Fruit fly (Drosophila melanogaster) whole organism, embryonic: Measurements from ENCODE around the gene Or88a.

Source experiments
- Abd-B ChIP-seq: fragments of 200-800 bp; sonication (Bioruptor generic); optimal IDR thresholded peaks from 2 replicates; lab custom pipeline; 2018; ENCODE audit warnings: missing biosample characterization, mild to moderate bottlenecking, missing genetic modification characterization, moderate library complexity
- Antp ChIP-seq: fragments of 200-800 bp; sonication (Bioruptor generic); optimal IDR thresholded peaks from 3 replicates; lab custom pipeline; 2016; ENCODE audit warnings: missing biosample characterization, missing genetic modification characterization
- CG10979 ChIP-seq: fragments of 200-800 bp; sonication (Bioruptor generic); optimal IDR thresholded peaks from 2 replicates; lab custom pipeline; 2018; ENCODE audit warnings: missing biosample characterization, mild to moderate bottlenecking, missing genetic modification characterization, moderate library complexity
- CG12104 ChIP-seq: fragments of 200-800 bp; sonication (Bioruptor generic); optimal IDR thresholded peaks from 3 replicates; lab custom pipeline; 2016; ENCODE audit warnings: missing biosample characterization, missing genetic modification characterization
- CG12769 ChIP-seq: fragments of 200-800 bp; sonication (Bioruptor generic); optimal IDR thresholded peaks from 2 replicates; lab custom pipeline; 2019; ENCODE audit warnings: missing biosample characterization, mild to moderate bottlenecking, missing genetic modification characterization, moderate library complexity
- CG13287 ChIP-seq: fragments of 200-800 bp; sonication (Bioruptor generic); IDR thresholded peaks from 2 replicates; pipeline ENCODE4 v1.3.6; 2022; ENCODE audit warnings: missing biosample characterization, missing genetic modification characterization; ENCODE audit not compliant: partially characterized antibody
- CG13775 ChIP-seq: fragments of 200-800 bp; sonication (Bioruptor generic); optimal IDR thresholded peaks from 3 replicates; lab custom pipeline; 2017; ENCODE audit warnings: missing biosample characterization, mild to moderate bottlenecking, missing genetic modification characterization
- CG17361 ChIP-seq: fragments of 200-800 bp; sonication (Bioruptor generic); IDR thresholded peaks from 3 replicates; pipeline ENCODE4 v1.3.6; 2022; ENCODE audit warnings: missing biosample characterization, missing genetic modification characterization
- CG18476 ChIP-seq: fragments of 200-800 bp; sonication (Bioruptor generic); optimal IDR thresholded peaks from 2 replicates; lab custom pipeline; 2016; ENCODE audit warnings: missing biosample characterization, mild to moderate bottlenecking, missing genetic modification characterization
- CG33557 ChIP-seq: fragments of 200-800 bp; sonication (Bioruptor generic); optimal IDR thresholded peaks from 2 replicates; lab custom pipeline; 2019; ENCODE audit warnings: missing biosample characterization, mild to moderate bottlenecking, missing genetic modification characterization, moderate library complexity
- CG34376 ChIP-seq: fragments of 200-800 bp; sonication (Bioruptor generic); optimal IDR thresholded peaks from 2 replicates; lab custom pipeline; 2018; ENCODE audit warnings: missing biosample characterization, mild to moderate bottlenecking, missing genetic modification characterization
- CG42726 ChIP-seq: fragments of 200-800 bp; sonication (Bioruptor generic); IDR thresholded peaks from 2 replicates; pipeline ENCODE4 v1.3.6; 2022; ENCODE audit warnings: missing biosample characterization, missing genetic modification characterization; ENCODE audit not compliant: partially characterized antibody
- CG4282 ChIP-seq: fragments of 200-800 bp; sonication (Bioruptor generic); optimal IDR thresholded peaks from 2 replicates; lab custom pipeline; 2016; ENCODE audit warnings: missing biosample characterization, missing genetic modification characterization
- CG4617 ChIP-seq: fragments of 200-800 bp; sonication (Bioruptor generic); optimal IDR thresholded peaks from 3 replicates; lab custom pipeline; 2016; ENCODE audit warnings: missing biosample characterization, missing genetic modification characterization, borderline replicate concordance
- CG4820 ChIP-seq: fragments of 200-800 bp; sonication (Bioruptor generic); optimal IDR thresholded peaks from 3 replicates; lab custom pipeline; 2016; ENCODE audit warnings: missing biosample characterization, missing genetic modification characterization
- CG4854 ChIP-seq: fragments of 200-800 bp; sonication (Bioruptor generic); optimal IDR thresholded peaks from 2 replicates; lab custom pipeline; 2016; ENCODE audit warnings: missing biosample characterization, missing genetic modification characterization, inconsistent platforms
- CG5245 ChIP-seq: fragments of 200-800 bp; sonication (Bioruptor generic); optimal IDR thresholded peaks from 3 replicates; lab custom pipeline; 2016; ENCODE audit warnings: missing biosample characterization, missing genetic modification characterization
- CG6683 ChIP-seq: fragments of 200-800 bp; sonication (Bioruptor generic); optimal IDR thresholded peaks from 2 replicates; lab custom pipeline; 2017; ENCODE audit warnings: missing biosample characterization, mild to moderate bottlenecking, missing genetic modification characterization, missing genetic modification reagents
- CG7839 ChIP-seq: fragments of 200-800 bp; sonication (Bioruptor generic); optimal IDR thresholded peaks from 3 replicates; lab custom pipeline; 2018; ENCODE audit warnings: missing biosample characterization, mild to moderate bottlenecking, missing genetic modification characterization, moderate library complexity
- CG8359 ChIP-seq: fragments of 200-800 bp; sonication (Bioruptor generic); optimal IDR thresholded peaks from 2 replicates; lab custom pipeline; 2017; ENCODE audit warnings: missing biosample characterization, mild to moderate bottlenecking, missing genetic modification characterization, borderline replicate concordance
- CG9727 ChIP-seq: fragments of 200-800 bp; sonication (Bioruptor generic); optimal IDR thresholded peaks from 3 replicates; lab custom pipeline; 2017; ENCODE audit warnings: missing biosample characterization, mild to moderate bottlenecking, missing genetic modification characterization
- CrebB ChIP-seq: fragments of 200-800 bp; sonication (Bioruptor generic); optimal IDR thresholded peaks from 3 replicates; lab custom pipeline; 2018; ENCODE audit warnings: missing biosample characterization, mild to moderate bottlenecking, missing genetic modification characterization
- Dek ChIP-seq: fragments of 200-800 bp; sonication (Bioruptor generic); optimal IDR thresholded peaks from 3 replicates; lab custom pipeline; 2019; ENCODE audit warnings: missing biosample characterization, mild to moderate bottlenecking, missing genetic modification characterization, moderate library complexity
- Gug ChIP-seq: fragments of 200-800 bp; sonication (Bioruptor generic); IDR thresholded peaks from 4 replicates; pipeline ENCODE4 v1.3.6; 2022; ENCODE audit warnings: missing biosample characterization, missing genetic modification characterization
- Poxn ChIP-seq: fragments of 200-800 bp; sonication (Bioruptor generic); IDR thresholded peaks from 2 replicates; pipeline ENCODE4 v1.3.6; 2022; ENCODE audit warnings: missing biosample characterization, missing genetic modification characterization
- ap ChIP-seq: fragments of 200-800 bp; sonication (Bioruptor generic); IDR thresholded peaks from 2 replicates; pipeline ENCODE4 v1.3.6; 2022; ENCODE audit warnings: missing biosample characterization, missing genetic modification characterization
- bbx ChIP-seq: fragments of 200-800 bp; sonication (Bioruptor generic); IDR thresholded peaks from 2 replicates; pipeline ENCODE4 v1.3.6; 2022; ENCODE audit warnings: missing biosample characterization, missing genetic modification characterization; ENCODE audit not compliant: partially characterized antibody
- br ChIP-seq: fragments of >200 bp; optimal IDR thresholded peaks from 2 replicates; lab custom pipeline; 2017
- da ChIP-seq: fragments of 200-800 bp; sonication (Bioruptor generic); optimal IDR thresholded peaks from 2 replicates; lab custom pipeline; 2016; ENCODE audit warnings: missing biosample characterization, missing genetic modification characterization
- dm ChIP-seq: fragments of 200-800 bp; sonication (Bioruptor generic); optimal IDR thresholded peaks from 3 replicates; lab custom pipeline; 2016; ENCODE audit warnings: missing biosample characterization, missing genetic modification characterization
- eve ChIP-seq, 2 experiments: fragments of >200 bp; optimal IDR thresholded peaks; 2 replicates each; lab custom pipeline; 2017; ENCODE audit warnings: missing biosample characterization in 2 of 2, missing genetic modification characterization in 2 of 2
- ewg ChIP-seq: fragments of 200-800 bp; sonication (Bioruptor generic); optimal IDR thresholded peaks from 3 replicates; lab custom pipeline; 2017; ENCODE audit warnings: mild to moderate bottlenecking, missing biosample characterization, missing genetic modification reagents, missing genetic modification characterization
- exex ChIP-seq: fragments of 200-800 bp; sonication (Bioruptor generic); optimal IDR thresholded peaks from 4 replicates; lab custom pipeline; 2018; ENCODE audit warnings: missing biosample characterization, mild to moderate bottlenecking, missing genetic modification characterization, moderate library complexity
- fd3F ChIP-seq: fragments of 200-800 bp; sonication (Bioruptor generic); optimal IDR thresholded peaks from 2 replicates; lab custom pipeline; 2018; ENCODE audit warnings: missing biosample characterization, mild to moderate bottlenecking, missing genetic modification characterization, moderate library complexity
- gsb ChIP-seq: fragments of 200-800 bp; sonication (Bioruptor generic); IDR thresholded peaks from 2 replicates; pipeline ENCODE4 v1.3.6; 2022; ENCODE audit warnings: missing biosample characterization, missing genetic modification characterization
- hth ChIP-seq: fragments of >200 bp; optimal IDR thresholded peaks from 2 replicates; lab custom pipeline; 2017; ENCODE audit warnings: inconsistent platforms
- ind ChIP-seq: fragments of 200-800 bp; sonication (Bioruptor generic); optimal IDR thresholded peaks from 3 replicates; lab custom pipeline; 2016; ENCODE audit warnings: missing biosample characterization, missing genetic modification characterization
- luna ChIP-seq: fragments of 200-800 bp; sonication (Bioruptor generic); optimal IDR thresholded peaks from 2 replicates; lab custom pipeline; 2016; ENCODE audit warnings: missing biosample characterization, missing genetic modification characterization
- mam ChIP-seq: fragments of 200-800 bp; sonication (Bioruptor generic); optimal IDR thresholded peaks from 3 replicates; lab custom pipeline; 2016; ENCODE audit warnings: missing biosample characterization, missing genetic modification characterization
- mld ChIP-seq: fragments of 200-800 bp; sonication (Bioruptor generic); IDR thresholded peaks from 3 replicates; pipeline ENCODE4 v1.3.6; 2022; ENCODE audit warnings: missing biosample characterization, missing genetic modification characterization; ENCODE audit not compliant: partially characterized antibody
- org-1 ChIP-seq: fragments of 200-800 bp; sonication (Bioruptor generic); optimal IDR thresholded peaks from 2 replicates; lab custom pipeline; 2017; ENCODE audit warnings: missing biosample characterization, missing genetic modification characterization
- repo ChIP-seq: fragments of 200-800 bp; sonication (Bioruptor generic); optimal IDR thresholded peaks from 2 replicates; lab custom pipeline; 2016; ENCODE audit warnings: missing biosample characterization, missing genetic modification characterization
- sqz ChIP-seq: fragments of 200-800 bp; sonication (Bioruptor generic); optimal IDR thresholded peaks from 3 replicates; lab custom pipeline; 2018; ENCODE audit warnings: missing biosample characterization, mild to moderate bottlenecking, missing genetic modification characterization
- stc ChIP-seq: fragments of 200-800 bp; sonication (Bioruptor generic); IDR thresholded peaks from 2 replicates; pipeline ENCODE4 v1.3.6; 2022; ENCODE audit warnings: missing biosample characterization, missing genetic modification characterization
- unpg ChIP-seq: fragments of 200-800 bp; sonication (Bioruptor generic); optimal IDR thresholded peaks from 3 replicates; lab custom pipeline; 2018; ENCODE audit warnings: missing biosample characterization, mild to moderate bottlenecking, missing genetic modification characterization, moderate library complexity
- vnd ChIP-seq: fragments of 200-800 bp; sonication (Bioruptor generic); IDR thresholded peaks from 3 replicates; pipeline ENCODE4 v1.3.6; 2022; ENCODE audit warnings: missing biosample characterization, missing genetic modification characterization; ENCODE audit not compliant: partially characterized antibody
- vvl ChIP-seq: fragments of 200-800 bp; sonication (Bioruptor generic); IDR thresholded peaks from 2 replicates; pipeline ENCODE4 v1.3.6; 2022; ENCODE audit warnings: missing biosample characterization, missing genetic modification characterization
- zen ChIP-seq: fragments of 200-800 bp; sonication (Bioruptor generic); optimal IDR thresholded peaks from 3 replicates; lab custom pipeline; 2018; ENCODE audit warnings: missing biosample characterization, mild to moderate bottlenecking, missing genetic modification characterization, moderate library complexity
- zen2 ChIP-seq: fragments of 200-800 bp; sonication (Bioruptor generic); IDR thresholded peaks from 3 replicates; pipeline ENCODE4 v1.3.6; 2022; ENCODE audit warnings: missing biosample characterization, missing genetic modification characterization; ENCODE audit not compliant: partially characterized antibody

Gene Or88a

DNA sequence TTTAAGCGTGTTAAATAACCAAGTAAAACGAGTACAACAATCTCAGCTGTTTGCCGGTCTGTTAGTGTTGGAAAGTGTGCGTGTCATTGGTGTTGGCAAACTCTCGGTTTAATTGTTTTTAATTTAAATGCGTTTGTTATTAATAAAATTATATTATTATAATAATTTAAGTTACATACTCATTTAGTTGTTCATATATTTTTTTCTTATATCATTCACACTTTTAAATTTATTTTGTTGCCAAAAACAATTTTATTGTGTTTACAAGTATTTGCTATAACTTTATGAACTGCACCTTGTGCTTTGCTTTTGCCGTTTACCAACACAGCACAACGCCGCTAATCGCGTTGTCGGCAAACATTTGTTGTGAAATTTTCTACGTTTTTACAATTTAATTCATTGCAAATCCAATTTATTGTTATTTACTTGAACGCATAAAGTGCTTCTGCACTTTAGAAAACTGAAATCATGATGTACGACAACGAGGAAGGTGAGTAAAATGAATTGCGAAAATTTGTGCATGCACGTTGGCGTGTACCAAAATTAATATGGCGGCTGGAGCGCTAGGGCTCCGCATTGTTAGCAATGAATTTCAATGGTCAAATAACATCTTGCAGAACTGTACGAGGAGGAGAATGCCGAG is 16.4 kb downstream of the Or88a start, which contains the start of the genes 140up and Polr2B (continued):
- peak; percentile 90 for TF ChIP-seq CG10979 (tag; lab: Kevin White, UChicago)
- TF ChIP-seq CG13775 (GFP tag; lab: Kevin White, UChicago), result peak; percentile 95
- TF ChIP-seq zen (tag; lab: Kevin White, UChicago), result peak; percentile 93
- TF ChIP-seq org-1, result peak; percentile 81
- TF ChIP-seq Antp (GFP tag; lab: Kevin White, UChicago), result peak; percentile 87
- TF ChIP-seq CG9727 (GFP tag; lab: Kevin White, UChicago), result peak; percentile 93
- no peak for TF ChIP-seq bbx (GFP tag; lab: Robert Waterston, UW)
- no peak for TF ChIP-seq mld
- no peak for TF ChIP-seq CG6683 (GFP tag; lab: Kevin White, UChicago)
- peak; percentile 66 for TF ChIP-seq CG8359 (GFP tag; lab: Kevin White, UChicago)
- peak; percentile 83 for TF ChIP-seq CG5245 (GFP tag; lab: Kevin White, UChicago)
- no peak for TF ChIP-seq CG12769 (tag; lab: Kevin White, UChicago)
- TF ChIP-seq vnd, result no peak
- TF ChIP-seq Poxn (GFP tag; lab: Robert Waterston, UW), result peak; percentile 80
- peak; percentile 76 for TF ChIP-seq CrebB (tag; lab: Kevin White, UChicago)
- TF ChIP-seq zen2 (GFP tag; lab: Robert Waterston, UW), result no peak
- TF ChIP-seq stc, result peak; percentile 89
- no peak for TF ChIP-seq eve (GFP tag; optimal IDR thresholded peaks at IDR 0.05; lab: Kevin White, UChicago)
- TF ChIP-seq fd3F (GFP tag; lab: Kevin White, UChicago), result peak; percentile 91
- TF ChIP-seq CG18476 (GFP tag; lab: Kevin White, UChicago), result peak; percentile 93
- TF ChIP-seq ewg (GFP tag; lab: Kevin White, UChicago), result peak; percentile 81
- TF ChIP-seq dm (GFP tag; lab: Kevin White, UChicago), result peak; percentile 18
- peak; percentile 11 for TF ChIP-seq repo (GFP tag; lab: Kevin White, UChicago)
- TF ChIP-seq hth (lab: Kevin White, UChicago), result no peak
- peak; percentile 74 for TF ChIP-seq CG4854 (GFP tag; lab: Kevin White, UChicago)
- peak; percentile 80 for TF ChIP-seq sqz (GFP tag; lab: Kevin White, UChicago)
- TF ChIP-seq CG7839, result peak; percentile 94
- peak; percentile 92 for TF ChIP-seq mam (GFP tag; lab: Kevin White, UChicago)
- TF ChIP-seq CG4282 (GFP tag; lab: Kevin White, UChicago), result peak; percentile 46
- peak; percentile 93 for TF ChIP-seq CG12104 (GFP tag; lab: Kevin White, UChicago)
- peak; percentile 97 for TF ChIP-seq CG17361 (GFP tag; lab: Robert Waterston, UW)
- TF ChIP-seq luna (GFP tag; lab: Kevin White, UChicago), result no peak
- TF ChIP-seq CG33557 (GFP tag; lab: Kevin White, UChicago), result peak; percentile 93
- TF ChIP-seq CG42726 (GFP tag; lab: Robert Waterston, UW), result no peak
- peak; percentile 90 for TF ChIP-seq Gug (GFP tag; lab: Robert Waterston, UW)
- TF ChIP-seq da (GFP tag; lab: Kevin White, UChicago), result peak; percentile 49
- TF ChIP-seq vvl (GFP tag; lab: Robert Waterston, UW), result peak; percentile 96
- peak; percentile 90 for TF ChIP-seq CG34376
- TF ChIP-seq unpg (GFP tag; lab: Kevin White, UChicago), result peak; percentile 92
- TF ChIP-seq ap (GFP tag; lab: Robert Waterston, UW), result peak; percentile 89
- peak; percentile 73 for TF ChIP-seq exex (tag; lab: Kevin White, UChicago)
- peak; percentile 90 for TF ChIP-seq Dek (tag; lab: Kevin White, UChicago)
- peak; percentile 95 for TF ChIP-seq Abd-B (GFP tag; lab: Kevin White, UChicago)
- peak; percentile 91 for TF ChIP-seq CG4820
- TF ChIP-seq CG13287 (GFP tag; lab: Robert Waterston, UW), result peak; percentile 48; the same call in 1 of the 2 replicates
- peak; percentile 96 for TF ChIP-seq CG4617 (GFP tag; lab: Kevin White, UChicago)
- no peak for TF ChIP-seq br (lab: Kevin White, UChicago)
- TF ChIP-seq ind (GFP tag; lab: Kevin White, UChicago), result peak; percentile 96
- TF ChIP-seq gsb (GFP tag; lab: Robert Waterston, UW), result peak; percentile 84
